ENCODE assay signal across 3 worm cellular contexts in the genomic region with DNA sequence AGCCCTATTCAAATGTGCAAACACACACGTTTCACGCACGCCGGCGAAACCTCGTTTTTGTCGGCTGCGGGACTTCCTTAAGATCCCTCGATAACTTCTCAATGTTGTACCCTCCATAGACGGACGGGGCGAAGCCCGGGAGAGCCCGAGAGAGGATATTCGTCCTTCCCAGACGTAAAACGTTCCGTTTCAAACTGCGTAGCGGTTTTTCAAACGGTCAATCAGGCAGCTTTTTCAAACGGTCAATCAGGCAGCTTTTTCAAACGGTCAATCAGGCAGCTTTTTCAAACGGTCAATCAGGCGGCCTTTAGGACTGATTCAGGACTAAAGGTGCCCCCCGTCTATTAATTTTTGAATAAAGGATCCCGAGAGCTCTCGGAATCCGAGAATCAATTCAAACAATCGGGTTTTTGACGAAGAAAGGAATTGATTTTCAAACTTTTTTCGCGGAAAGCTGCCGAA.
TF ChIP-seq lines count a peak whose summit lies in the region.

No protein-coding gene starts in this region.

TF ChIP-seq in whole organism, L1 larva, 84 proteins besides CTCF, POLR2A, EP300 and RAD21 (continued from another document):
- TF ChIP-seq lsy-2 (tag; optimal IDR thresholded peaks at IDR 0.05; lab: Kevin White, UChicago) (no peak), unc-98 (GFP tag; IDR thresholded peaks at IDR 0.05; lab: Robert Waterston, UW) (no peak), nhr-76 (tag; optimal IDR thresholded peaks at IDR 0.05; lab: Kevin White, UChicago) (no peak), zag-1 (tag; optimal IDR thresholded peaks at IDR 0.05; lab: Kevin White, UChicago) (no peak), F16B12.6 (tag; optimal IDR thresholded peaks at IDR 0.05; lab: Kevin White, UChicago) (no peak), mdl-1 (tag; optimal IDR thresholded peaks at IDR 0.05; lab: Kevin White, UChicago) (no peak), dpl-1 (GFP tag; optimal IDR thresholded peaks at IDR 0.05; lab: Kevin White, UChicago) (peak in 1 of 3 experiments; percentile 12), ama-1 (optimal IDR thresholded peaks at IDR 0.05; lab: Kevin White, UChicago) (peak; percentile 40), ets-5 (GFP tag; IDR thresholded peaks at IDR 0.05; lab: Robert Waterston, UW) (no peak), irx-1 (tag; optimal IDR thresholded peaks at IDR 0.05; lab: Kevin White, UChicago) (no peak), pag-3 (tag; optimal IDR thresholded peaks at IDR 0.05; lab: Kevin White, UChicago; ENCODE audit: borderline replicate concordance, insufficient read depth) (no peak), skn-1 (tag; optimal IDR thresholded peaks at IDR 0.05; lab: Kevin White, UChicago) (no peak), fkh-4 (tag; optimal IDR thresholded peaks at IDR 0.05; lab: Kevin White, UChicago; ENCODE audit: borderline replicate concordance) (no peak), elt-3 (tag; optimal IDR thresholded peaks at IDR 0.05; lab: Kevin White, UChicago) (no peak), rnt-1 (tag; optimal IDR thresholded peaks at IDR 0.05; lab: Kevin White, UChicago) (no peak), nhr-71 (tag; optimal IDR thresholded peaks at IDR 0.05; lab: Kevin White, UChicago) (peak; percentile 42), lin-13 (GFP tag; optimal IDR thresholded peaks at IDR 0.05; lab: Kevin White, UChicago) (no peak), efl-3 (GFP tag; optimal IDR thresholded peaks at IDR 0.05; lab: Kevin White, UChicago) (no peak), snpc-4 (tag; optimal IDR thresholded peaks at IDR 0.05; lab: Kevin White, UChicago) (peak; percentile 95), sptf-1 (tag; optimal IDR thresholded peaks at IDR 0.05; lab: Kevin White, UChicago) (no peak)

TF ChIP-seq in whole organism, L4 larva, 104 proteins besides CTCF, POLR2A, EP300 and RAD21 (continued from another document):
- TF ChIP-seq nhr-111 (GFP tag; optimal IDR thresholded peaks at IDR 0.05; lab: Kevin White, UChicago), result peak; percentile 52
- TF ChIP-seq mes-2 (tag; optimal IDR thresholded peaks at IDR 0.05; lab: Kevin White, UChicago; ENCODE audit: poor library complexity, severe bottlenecking), result peak; percentile 32
- no peak for TF ChIP-seq dpl-1 (GFP tag; optimal IDR thresholded peaks at IDR 0.05; lab: Kevin White, UChicago)
- no peak for TF ChIP-seq skn-1 (tag; optimal IDR thresholded peaks at IDR 0.05; lab: Kevin White, UChicago)
- TF ChIP-seq ceh-44 (GFP tag; IDR thresholded peaks at IDR 0.05; lab: Robert Waterston, UW), result 0 out of 2 replicates have a peak, but pooled peaks have one; percentile 3
- TF ChIP-seq pha-4 (GFP tag; IDR thresholded peaks at IDR 0.05; lab: Robert Waterston, UW), result 0 out of 2 replicates have a peak, but pooled peaks have one; percentile 45
- no peak for TF ChIP-seq pha-4 (tag; optimal IDR thresholded peaks at IDR 0.05; lab: Kevin White, UChicago)
- no peak; the same call in 1 of the 2 replicates for TF ChIP-seq php-3 (GFP tag; IDR thresholded peaks at IDR 0.05; lab: Robert Waterston, UW)
- TF ChIP-seq lin-1 (GFP tag; IDR thresholded peaks at IDR 0.05; lab: Robert Waterston, UW), result peak; percentile 55; the same call in 1 of the 2 replicates
- no peak for TF ChIP-seq ces-1 (GFP tag; optimal IDR thresholded peaks at IDR 0.05; lab: Kevin White, UChicago)
- TF ChIP-seq madf-9 (GFP tag; conservative IDR thresholded peaks at IDR 0.05; lab: Robert Waterston, UW), result no peak
- no peak for TF ChIP-seq lir-3 (tag; optimal IDR thresholded peaks at IDR 0.05; lab: Kevin White, UChicago)
- peak in 1 of 2 experiments; percentile 20 for TF ChIP-seq lsy-2 (tag; optimal IDR thresholded peaks at IDR 0.05; lab: Kevin White, UChicago)
- no peak for TF ChIP-seq ceh-20 (GFP tag; IDR thresholded peaks at IDR 0.05; lab: Robert Waterston, UW)
- no peak for TF ChIP-seq unc-62 (GFP tag; optimal IDR thresholded peaks at IDR 0.05 in 1 of 2; lab: Kevin White, UChicago)
- no peak for TF ChIP-seq unc-62 (tag; optimal IDR thresholded peaks at IDR 0.05; lab: Kevin White, UChicago)
- no peak for TF ChIP-seq nhr-48 (tag; optimal IDR thresholded peaks at IDR 0.05; lab: Kevin White, UChicago)
- TF ChIP-seq nhr-76 (tag; optimal IDR thresholded peaks at IDR 0.05; lab: Kevin White, UChicago), result no peak
- peak; percentile 43 for TF ChIP-seq spr-3 (GFP tag; optimal IDR thresholded peaks at IDR 0.05; lab: Kevin White, UChicago)
- TF ChIP-seq nhr-102 (tag; optimal IDR thresholded peaks at IDR 0.05; lab: Kevin White, UChicago), result peak; percentile 47
- no peak for TF ChIP-seq nhr-41 (GFP tag; IDR thresholded peaks at IDR 0.05; lab: Robert Waterston, UW)
- TF ChIP-seq F44E2.7 (GFP tag; IDR thresholded peaks at IDR 0.05; lab: Robert Waterston, UW), result 0 out of 2 replicates have a peak, but pooled peaks have one; percentile 75
- TF ChIP-seq tra-1 (GFP tag; IDR thresholded peaks at IDR 0.05; lab: Robert Waterston, UW), result no peak
- TF ChIP-seq nhr-11 (tag; optimal IDR thresholded peaks at IDR 0.05; lab: Kevin White, UChicago), result no peak
- TF ChIP-seq zfp-3 (GFP tag; conservative IDR thresholded peaks at IDR 0.05; lab: Robert Waterston, UW), result peak; percentile 49; the same call in 1 of the 2 replicates
- no peak for TF ChIP-seq aly-2 (tag; optimal IDR thresholded peaks at IDR 0.05; lab: Kevin White, UChicago)
- TF ChIP-seq Y5F2A.4 (GFP tag; optimal IDR thresholded peaks at IDR 0.05; lab: Kevin White, UChicago), result no peak
- no peak for TF ChIP-seq nhr-77 (tag; optimal IDR thresholded peaks at IDR 0.05; lab: Kevin White, UChicago)
- TF ChIP-seq Y105C5A.15 (GFP tag; IDR thresholded peaks at IDR 0.05; lab: Robert Waterston, UW), result 0 out of 2 replicates have a peak, but pooled peaks have one; percentile 23
- TF ChIP-seq F10B5.3 (tag; optimal IDR thresholded peaks at IDR 0.05; lab: Kevin White, UChicago), result peak; percentile 37
- TF ChIP-seq mdl-1 (tag; optimal IDR thresholded peaks at IDR 0.05; lab: Kevin White, UChicago), result no peak
- peak; percentile 71; the same call in 1 of the 2 replicates for TF ChIP-seq F26F4.8 (GFP tag; conservative IDR thresholded peaks at IDR 0.05; lab: Robert Waterston, UW)
- TF ChIP-seq dmd-8 (GFP tag; IDR thresholded peaks at IDR 0.05; lab: Robert Waterston, UW), result no peak
- TF ChIP-seq madf-5 (GFP tag; IDR thresholded peaks at IDR 0.05; lab: Robert Waterston, UW), result no peak
- no peak for TF ChIP-seq T20F7.1 (GFP tag; optimal IDR thresholded peaks at IDR 0.05; lab: Kevin White, UChicago)
- no peak for TF ChIP-seq nhr-25 (tag; optimal IDR thresholded peaks at IDR 0.05; lab: Kevin White, UChicago; ENCODE audit: borderline replicate concordance, insufficient read depth)

TF ChIP-seq in whole organism, young adult, 124 proteins besides CTCF, POLR2A, EP300 and RAD21 (continued from another document):
- TF ChIP-seq let-607 (tag; optimal IDR thresholded peaks at IDR 0.05; lab: Kevin White, UChicago) (peak in 1 of 2 experiments; percentile 45), ceh-79 (tag; optimal IDR thresholded peaks at IDR 0.05; lab: Kevin White, UChicago) (peak; percentile 79), F23B12.7 (tag; optimal IDR thresholded peaks at IDR 0.05; lab: Kevin White, UChicago; ENCODE audit: insufficient read depth) (peak; percentile 53), hmg-20 (GFP tag; IDR thresholded peaks at IDR 0.05; lab: Robert Waterston, UW) (peak; percentile 63; the same call in 1 of the 2 replicates), ekl-4 (GFP tag; IDR thresholded peaks at IDR 0.05; lab: Robert Waterston, UW) (peak; percentile 96), F33H1.4 (GFP tag; IDR thresholded peaks at IDR 0.05; lab: Robert Waterston, UW) (peak; percentile 79), hlh-12 (tag; optimal IDR thresholded peaks at IDR 0.05; lab: Kevin White, UChicago) (peak; percentile 6), nfya-1 (tag; optimal IDR thresholded peaks at IDR 0.05; lab: Kevin White, UChicago; ENCODE audit: borderline replicate concordance, insufficient read depth) (no peak), egl-44 (GFP tag; IDR thresholded peaks at IDR 0.05; lab: Robert Waterston, UW) (peak; percentile 64; the same call in 1 of the 2 replicates), ets-4 (GFP tag; optimal IDR thresholded peaks at IDR 0.05; lab: Kevin White, UChicago) (no peak), lin-26 (GFP tag; IDR thresholded peaks at IDR 0.05; lab: Robert Waterston, UW) (peak; percentile 93), lin-40 (tag; optimal IDR thresholded peaks at IDR 0.05; lab: Kevin White, UChicago) (no peak), tlf-1 (GFP tag; optimal IDR thresholded peaks at IDR 0.05; lab: Kevin White, UChicago) (peak; percentile 88), B0261.1 (tag; optimal IDR thresholded peaks at IDR 0.05; lab: Kevin White, UChicago) (peak; percentile 24), Y67H2A.10 (GFP tag; conservative IDR thresholded peaks at IDR 0.05; lab: Robert Waterston, UW) (no peak; the same call in 1 of the 2 replicates), aptf-2 (GFP tag; conservative IDR thresholded peaks at IDR 0.05; lab: Robert Waterston, UW) (peak; percentile 87), F57C9.4 (tag; optimal IDR thresholded peaks at IDR 0.05; lab: Kevin White, UChicago) (no peak), mes-4 (tag; optimal IDR thresholded peaks at IDR 0.05; lab: Kevin White, UChicago) (peak; percentile 61), snpc-4 (GFP tag; optimal IDR thresholded peaks at IDR 0.05; lab: Kevin White, UChicago) (peak; percentile 97), snpc-4 (tag; optimal IDR thresholded peaks at IDR 0.05; lab: Kevin White, UChicago) (peak; percentile 97 to 99 (median 98)), dpff-1 (tag; optimal IDR thresholded peaks at IDR 0.05; lab: Kevin White, UChicago) (peak; percentile 83), gei-17 (GFP tag; optimal IDR thresholded peaks at IDR 0.05; lab: Kevin White, UChicago) (no peak), attf-3 (GFP tag; conservative IDR thresholded peaks at IDR 0.05; lab: Robert Waterston, UW) (peak; percentile 75), madf-10 (tag; optimal IDR thresholded peaks at IDR 0.05; lab: Kevin White, UChicago) (no peak), xnd-1 (tag; optimal IDR thresholded peaks at IDR 0.05; lab: Kevin White, UChicago) (peak; percentile 52), madf-6 (GFP tag; IDR thresholded peaks at IDR 0.05; lab: Robert Waterston, UW) (peak; percentile 89), T07F8.4 (tag; optimal IDR thresholded peaks at IDR 0.05; lab: Kevin White, UChicago) (peak; percentile 41), ztf-3 (GFP tag; optimal IDR thresholded peaks at IDR 0.05; lab: Kevin White, UChicago) (no peak), nhr-80 (tag; optimal IDR thresholded peaks at IDR 0.05; lab: Kevin White, UChicago) (no peak), die-1 (tag; optimal IDR thresholded peaks at IDR 0.05; lab: Kevin White, UChicago) (peak; percentile 71), ceh-27 (GFP tag; optimal IDR thresholded peaks at IDR 0.05; lab: Kevin White, UChicago) (no peak), efl-1 (GFP tag; optimal IDR thresholded peaks at IDR 0.05; lab: Kevin White, UChicago) (peak; percentile 62), dpl-1 (GFP tag; optimal IDR thresholded peaks at IDR 0.05; lab: Kevin White, UChicago) (peak; percentile 35), madf-8 (GFP tag; conservative IDR thresholded peaks at IDR 0.05; lab: Robert Waterston, UW) (peak; percentile 43), nhr-90 (tag; optimal IDR thresholded peaks at IDR 0.05; lab: Kevin White, UChicago) (peak; percentile 56), mxl-1 (tag; optimal IDR thresholded peaks at IDR 0.05; lab: Kevin White, UChicago) (no peak), ama-1 (optimal IDR thresholded peaks at IDR 0.05; lab: Kevin White, UChicago) (peak; percentile 85), ama-1 (GFP tag; optimal IDR thresholded peaks at IDR 0.05; lab: Kevin White, UChicago) (peak in 1 of 2 experiments; percentile 91), ZK185.1 (tag; optimal IDR thresholded peaks at IDR 0.05; lab: Kevin White, UChicago; ENCODE audit: poor library complexity, severe bottlenecking) (no peak), Y79H2A.3 (GFP tag; conservative IDR thresholded peaks at IDR 0.05; lab: Robert Waterston, UW) (peak; percentile 88; the same call in 1 of the 2 replicates), egrh-3 (GFP tag; IDR thresholded peaks at IDR 0.05; lab: Robert Waterston, UW) (peak; percentile 35; the same call in 1 of the 2 replicates), athp-1 (tag; optimal IDR thresholded peaks at IDR 0.05; lab: Kevin White, UChicago) (peak; percentile 83), lsy-27 (tag; optimal IDR thresholded peaks at IDR 0.05; lab: Kevin White, UChicago; ENCODE audit: borderline replicate concordance, insufficient read depth) (peak; percentile 49)
